Fruit fly (Drosophila melanogaster) whole organism, wandering third instar larva: ENCODE results near the gene CG43954.

Experiments used
- Abd-B ChIP-seq: fragments of >200 bp; optimal IDR thresholded peaks from 2 replicates; lab custom pipeline; 2017; ENCODE audit warnings: missing biosample characterization, missing genetic modification characterization
- CG32264 ChIP-seq: fragments of 200-800 bp; sonication (Bioruptor generic); optimal IDR thresholded peaks from 2 replicates; lab custom pipeline; 2016; ENCODE audit warnings: missing biosample characterization, missing genetic modification characterization
- CG9705 ChIP-seq: fragments of 200-800 bp; sonication (Bioruptor generic); optimal IDR thresholded peaks from 2 replicates; lab custom pipeline; 2018; ENCODE audit warnings: missing biosample characterization, mild to moderate bottlenecking, missing genetic modification characterization
- CrebA ChIP-seq: fragments of 200-800 bp; sonication (Bioruptor generic); optimal IDR thresholded peaks from 2 replicates; lab custom pipeline; 2016; ENCODE audit warnings: missing biosample characterization, mild to moderate bottlenecking, missing genetic modification characterization, borderline replicate concordance
- Dif ChIP-seq: fragments of 200-275, 200-300 bp; sonication (Bioruptor generic); optimal IDR thresholded peaks from 2 replicates; lab custom pipeline; 2018; ENCODE audit warnings: missing biosample characterization, missing genetic modification characterization; ENCODE audit not compliant: partially characterized antibody
- GATAd ChIP-seq: sonication (Bioruptor generic); optimal IDR thresholded peaks from 2 replicates; lab custom pipeline; 2016; ENCODE audit warnings: missing biosample characterization, missing genetic modification characterization
- HLH106 ChIP-seq: fragments of 200-800 bp; optimal IDR thresholded peaks from 3 replicates; lab custom pipeline; 2019; ENCODE audit warnings: missing biosample characterization, mild to moderate bottlenecking, missing genetic modification characterization, moderate library complexity
- Hnf4 ChIP-seq: fragments of 200-800 bp; sonication (Bioruptor generic); optimal IDR thresholded peaks from 2 replicates; lab custom pipeline; 2016; ENCODE audit warnings: missing biosample characterization, mild to moderate bottlenecking, missing genetic modification characterization
- Hr78 ChIP-seq: fragments of >200 bp; optimal IDR thresholded peaks from 2 replicates; lab custom pipeline; 2017; ENCODE audit warnings: missing biosample characterization, missing genetic modification characterization
- Hr83 ChIP-seq: fragments of 200-300 bp; sonication (Bioruptor generic); optimal IDR thresholded peaks from 2 replicates; lab custom pipeline; 2016; ENCODE audit warnings: missing biosample characterization, mild to moderate bottlenecking, missing genetic modification characterization, moderate library complexity; ENCODE audit not compliant: poor library complexity, severe bottlenecking
- Jra ChIP-seq: sonication (Bioruptor generic); optimal IDR thresholded peaks from 2 replicates; lab custom pipeline; 2016; ENCODE audit warnings: missing biosample characterization, missing genetic modification characterization
- Mio ChIP-seq: sonication (Bioruptor generic); optimal IDR thresholded peaks from 2 replicates; lab custom pipeline; 2016; ENCODE audit warnings: missing biosample characterization, missing genetic modification characterization
- Myc ChIP-seq: fragments of >200 bp; optimal IDR thresholded peaks from 2 replicates; lab custom pipeline; 2017
- N ChIP-seq: fragments of >200 bp; optimal IDR thresholded peaks from 2 replicates; lab custom pipeline; 2018; ENCODE audit warnings: missing biosample characterization, missing external identifiers, missing genetic modification characterization
- OdsH ChIP-seq: fragments of 200-800 bp; sonication (Bioruptor generic); optimal IDR thresholded peaks from 2 replicates; lab custom pipeline; 2016; ENCODE audit warnings: missing biosample characterization, mild to moderate bottlenecking, missing genetic modification characterization
- Rel ChIP-seq, 2 experiments: fragments of 200-800 bp; sonication (Bioruptor generic) in 1 of 2; optimal IDR thresholded peaks; 2 replicates in 1 of 2; 3 replicates in 1 of 2; lab custom pipeline; 2016 to 2019; ENCODE audit warnings: mild to moderate bottlenecking in 2 of 2, missing biosample characterization in 2 of 2, missing genetic modification characterization in 2 of 2, moderate library complexity in 1 of 2
- Vsx2 ChIP-seq: fragments of 200-300, 225-300 bp; sonication (Bioruptor generic); optimal IDR thresholded peaks from 2 replicates; lab custom pipeline; 2018; ENCODE audit warnings: missing biosample characterization, missing genetic modification characterization; ENCODE audit not compliant: partially characterized antibody
- brk ChIP-seq: fragments of 200-800 bp; sonication (Bioruptor generic); optimal IDR thresholded peaks from 2 replicates; lab custom pipeline; 2016; ENCODE audit warnings: missing biosample characterization, mild to moderate bottlenecking, missing genetic modification characterization
- dl ChIP-seq, 2 experiments: fragments of 175-275, 200-275 bp in 1 of 2; fragments of 200-275 bp in 1 of 2; sonication (Bioruptor generic); optimal IDR thresholded peaks; lab custom pipeline; 2018; ENCODE audit warnings: mild to moderate bottlenecking in 2 of 2, missing biosample characterization in 2 of 2, missing genetic modification characterization in 2 of 2, moderate library complexity in 2 of 2; ENCODE audit not compliant: partially characterized antibody in 2 of 2, insufficient read depth in 1 of 2
- dmrt93B ChIP-seq: fragments of 200-800 bp; sonication (Bioruptor generic); optimal IDR thresholded peaks from 2 replicates; lab custom pipeline; 2018; ENCODE audit warnings: missing biosample characterization, mild to moderate bottlenecking, missing genetic modification characterization
- dsf ChIP-seq: sonication (Bioruptor generic); optimal IDR thresholded peaks from 2 replicates; lab custom pipeline; 2016; ENCODE audit warnings: missing biosample characterization, missing genetic modification characterization, borderline replicate concordance
- ey ChIP-seq: fragments of 200-800 bp; sonication (Bioruptor generic); optimal IDR thresholded peaks from 2 replicates; lab custom pipeline; 2016; ENCODE audit warnings: missing biosample characterization, missing genetic modification characterization
- foxo ChIP-seq, 2 experiments: fragments of 200-800 bp; sonication (Bioruptor generic); optimal IDR thresholded peaks; 2 replicates in 1 of 2; 3 replicates in 1 of 2; lab custom pipeline; 2016 to 2017; ENCODE audit warnings: missing biosample characterization in 2 of 2, missing genetic modification characterization in 2 of 2
- fru ChIP-seq: fragments of 200-800 bp; sonication (Bioruptor generic); optimal IDR thresholded peaks from 3 replicates; lab custom pipeline; 2016; ENCODE audit warnings: missing biosample characterization, mild to moderate bottlenecking, missing genetic modification characterization
- h ChIP-seq: fragments of 200-800 bp; sonication (Bioruptor generic); optimal IDR thresholded peaks from 3 replicates; lab custom pipeline; 2016; ENCODE audit warnings: missing biosample characterization, mild to moderate bottlenecking, missing genetic modification characterization
- lola ChIP-seq: fragments of >200 bp; optimal IDR thresholded peaks from 2 replicates; lab custom pipeline; 2017; ENCODE audit warnings: missing biosample characterization, missing genetic modification characterization
- rgr ChIP-seq: fragments of 200-800 bp; sonication (Bioruptor generic); optimal IDR thresholded peaks from 3 replicates; lab custom pipeline; 2016; ENCODE audit warnings: missing biosample characterization, mild to moderate bottlenecking, missing genetic modification characterization
- sage ChIP-seq: fragments of 200-800 bp; sonication (Bioruptor generic); optimal IDR thresholded peaks from 2 replicates; lab custom pipeline; 2016; ENCODE audit warnings: missing biosample characterization, mild to moderate bottlenecking, missing genetic modification characterization
- sv ChIP-seq: fragments of 200-800 bp; sonication (Bioruptor generic); optimal IDR thresholded peaks from 3 replicates; lab custom pipeline; 2016; ENCODE audit warnings: missing biosample characterization, missing genetic modification characterization
- tai ChIP-seq: sonication (Bioruptor generic); optimal IDR thresholded peaks from 2 replicates; lab custom pipeline; 2016; ENCODE audit warnings: missing biosample characterization, missing genetic modification characterization
- usp ChIP-seq: fragments of >200 bp; optimal IDR thresholded peaks from 2 replicates; lab custom pipeline; 2017; ENCODE audit warnings: missing biosample characterization, missing genetic modification characterization
- woc ChIP-seq: sonication (Bioruptor generic); optimal IDR thresholded peaks from 2 replicates; lab custom pipeline; 2016; ENCODE audit warnings: missing biosample characterization, mild to moderate bottlenecking, missing genetic modification characterization

The CG43954 gene

DNA sequence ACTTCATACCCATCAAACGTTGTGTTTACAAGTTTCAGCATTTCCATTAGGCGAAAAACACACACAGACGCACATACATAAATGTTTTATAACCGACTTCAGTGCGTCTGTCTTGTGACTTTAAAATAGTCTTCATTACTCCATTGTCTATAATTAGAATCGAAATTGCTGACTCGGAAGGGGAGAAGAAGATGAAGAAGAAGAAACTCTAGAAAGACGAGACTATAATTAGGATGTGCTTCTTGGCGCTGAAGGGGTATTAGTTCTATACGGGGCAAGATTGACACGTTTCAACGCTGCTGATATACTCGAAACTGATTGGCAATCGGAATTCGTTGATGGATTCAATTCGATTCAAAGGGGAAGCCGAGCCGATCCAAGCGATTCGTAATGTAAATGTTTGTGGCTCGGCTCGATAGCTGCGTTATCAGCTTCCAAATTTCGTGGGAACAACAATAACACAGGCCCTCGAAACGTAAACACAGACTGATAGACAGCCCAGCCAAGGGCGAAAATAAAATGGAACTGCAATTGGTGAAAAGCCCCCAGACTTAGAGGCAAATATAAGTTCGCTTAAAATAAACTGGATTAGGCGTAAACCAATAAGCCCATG lies 2.6 kb downstream of the CG43954 start:
- TF ChIP-seq Hr78 (no peak), rgr (GFP tag; lab: Kevin White, UChicago) (no peak), Rel (GFP tag; optimal IDR thresholded peaks at IDR 0.05; lab: Kevin White, UChicago) (no peak), Rel (tag; optimal IDR thresholded peaks at IDR 0.05; lab: Kevin White, UChicago) (peak; percentile 29)

DNA sequence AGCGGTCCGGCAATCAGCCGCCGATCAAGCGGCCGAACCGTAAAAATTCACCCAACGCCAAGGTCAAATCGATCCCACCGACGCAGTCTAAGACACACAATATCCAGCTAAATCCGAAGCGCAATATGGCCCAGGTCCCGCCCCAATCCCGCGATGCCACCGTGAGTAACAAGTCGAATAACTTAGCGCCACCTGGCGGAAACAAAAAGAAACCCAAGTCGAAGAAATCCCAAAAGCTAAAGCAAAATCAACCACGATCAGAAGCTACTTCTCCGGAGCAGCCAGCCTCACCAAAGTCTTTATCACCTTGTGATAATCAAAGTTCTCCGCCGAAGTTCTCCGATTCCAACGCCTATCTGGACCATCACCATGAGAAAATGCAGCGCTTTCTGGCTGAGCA lies 5.8 kb downstream of the CG43954 start:
- TF ChIP-seq Hnf4 (GFP tag; lab: Kevin White, UChicago) (no peak), woc (no peak), h (GFP tag; lab: Kevin White, UChicago) (no peak), N (GFP tag; lab: Kevin White, UChicago) (no peak), foxo (GFP tag; optimal IDR thresholded peaks at IDR 0.05; lab: Kevin White, UChicago) (no peak), Hr83 (GFP tag; lab: Kevin White, UChicago) (no peak), Jra (GFP tag; lab: Kevin White, UChicago) (no peak), OdsH (GFP tag; lab: Kevin White, UChicago) (no peak), tai (no peak), Hr78 (no peak), Myc (no peak)

DNA sequence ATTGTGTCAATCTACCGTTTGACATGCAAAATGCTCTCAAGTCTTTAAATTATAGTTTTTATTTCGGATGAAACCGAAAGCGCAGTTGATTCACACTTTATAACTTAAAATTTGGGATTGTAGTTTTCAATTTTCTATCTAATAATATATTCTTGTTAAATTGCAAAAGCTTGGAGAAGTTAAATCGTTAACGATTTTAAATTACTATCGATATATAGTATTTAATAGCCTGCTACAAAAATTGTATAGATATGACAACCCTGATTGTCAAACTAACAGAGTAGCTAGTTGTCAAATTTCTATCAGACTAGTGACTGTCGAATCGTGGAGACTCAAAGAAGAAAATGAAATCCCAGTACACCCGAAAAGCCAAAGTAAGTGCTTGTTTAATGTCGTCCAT lies 6.8 kb downstream of the CG43954 start, which contains the start of gene CG9692:
TSS of gene CG9692 (plus strand) at position 301 of the 400 bp plus-strand sequence.
- TF ChIP-seq HLH106: no peak
- TF ChIP-seq CrebA (GFP tag; lab: Kevin White, UChicago): no peak
- no peak for TF ChIP-seq fru (GFP tag; lab: Kevin White, UChicago)
- no peak for TF ChIP-seq N (GFP tag; lab: Kevin White, UChicago)
- no peak for TF ChIP-seq Vsx2
- TF ChIP-seq brk (GFP tag; lab: Kevin White, UChicago): no peak
- no peak for TF ChIP-seq GATAd
- no peak for TF ChIP-seq sage (GFP tag; lab: Kevin White, UChicago)
- TF ChIP-seq Abd-B: no peak
- no peak for TF ChIP-seq tai
- no peak for TF ChIP-seq lola
- TF ChIP-seq ey: no peak
- TF ChIP-seq, all 38 proteins: peak for 0

DNA sequence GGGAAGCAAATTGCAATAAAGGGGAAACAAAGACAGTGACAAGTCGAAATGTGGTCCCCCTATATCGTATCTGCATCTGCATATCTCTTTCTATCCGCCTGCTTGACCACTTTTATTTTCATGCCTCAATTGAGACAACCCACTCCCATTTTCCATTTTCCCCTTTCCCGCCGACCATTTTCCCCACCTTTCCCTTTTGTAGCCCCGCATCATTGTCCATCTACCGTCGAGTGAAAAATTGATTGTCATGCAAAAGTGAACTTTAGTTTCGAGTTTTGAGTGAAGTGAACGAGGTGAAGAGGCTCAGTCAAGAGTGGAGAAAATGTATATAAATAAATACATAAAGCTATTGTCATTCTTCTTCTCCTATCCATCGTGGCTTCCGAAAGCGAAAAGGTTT lies 7.2 kb downstream of the CG43954 start:
- no peak for TF ChIP-seq Mio (GFP tag; lab: Kevin White, UChicago)
- no peak for TF ChIP-seq dmrt93B (GFP tag; lab: Kevin White, UChicago)
- no peak for TF ChIP-seq lola
- TF ChIP-seq CG32264 (GFP tag; lab: Kevin White, UChicago): no peak
- no peak for TF ChIP-seq sage (GFP tag; lab: Kevin White, UChicago)
- TF ChIP-seq sv: no peak
- no peak for TF ChIP-seq OdsH (GFP tag; lab: Kevin White, UChicago)
- TF ChIP-seq HLH106: no peak
- no peak for TF ChIP-seq CG9705 (GFP tag; lab: Kevin White, UChicago)
- TF ChIP-seq Myc: no peak
- TF ChIP-seq Jra (GFP tag; lab: Kevin White, UChicago): no peak
- TF ChIP-seq Dif (GFP tag; lab: Kevin White, UChicago): no peak
- TF ChIP-seq Vsx2: no peak

DNA sequence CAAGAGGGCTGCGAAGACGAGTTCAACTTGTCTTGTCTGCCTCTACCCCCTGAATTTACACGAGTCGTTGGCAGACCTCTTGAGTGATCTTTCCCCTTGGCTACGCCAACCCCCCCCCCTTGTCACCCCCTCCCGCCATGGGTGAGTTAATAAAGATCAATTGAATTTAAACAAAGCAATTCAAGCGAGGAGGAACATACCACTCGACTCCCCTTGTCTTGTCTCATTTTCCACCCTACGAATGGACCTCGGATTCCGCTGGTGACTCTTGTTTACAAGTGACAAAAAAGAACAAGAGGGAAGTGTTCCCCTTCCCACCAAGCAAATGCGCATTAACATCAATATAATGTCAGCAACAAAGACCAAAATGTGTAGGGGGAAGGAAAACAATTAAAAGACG lies 8.6 kb downstream of the CG43954 start:
- TF ChIP-seq CG9705 (GFP tag; lab: Kevin White, UChicago): no peak
- TF ChIP-seq lola: no peak
- TF ChIP-seq foxo (GFP tag; optimal IDR thresholded peaks at IDR 0.05; lab: Kevin White, UChicago): no peak
- TF ChIP-seq dl (GFP tag; optimal IDR thresholded peaks at IDR 0.05; lab: Kevin White, UChicago; ENCODE audit: insufficient read depth in 1 of 2, partially characterized antibody in 2 of 2): no peak
- TF ChIP-seq woc: no peak
- TF ChIP-seq usp (GFP tag; lab: Kevin White, UChicago): no peak
- no peak for TF ChIP-seq dsf
